Fruit fly (Drosophila melanogaster): Measurements from ENCODE around the gene CG14915.

DNA sequence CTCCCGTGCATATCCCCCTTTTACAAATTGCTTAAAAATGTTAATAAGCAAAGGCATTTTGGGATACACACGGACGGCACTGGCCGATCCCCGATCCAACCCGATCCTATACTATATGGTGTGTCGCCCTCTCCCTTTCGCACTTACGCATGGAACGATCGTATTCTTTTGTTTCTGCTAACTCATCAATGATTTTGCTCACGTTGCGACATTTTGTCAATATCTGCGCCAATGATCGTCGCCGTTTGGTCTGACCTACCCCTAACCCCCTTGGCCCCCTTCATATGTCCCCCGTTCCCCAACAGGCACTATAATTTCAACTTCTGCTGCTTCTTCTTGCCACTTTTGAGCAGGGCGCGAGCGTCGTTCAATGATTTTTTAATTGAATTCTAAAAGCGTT lies 21.1 kb upstream of the CG14915 start:
- no peak for TF ChIP-seq pan (optimal IDR thresholded peaks at IDR 0.05)
- no peak for TF ChIP-seq psq (optimal IDR thresholded peaks at IDR 0.05)
- no peak for TF ChIP-seq Dll (optimal IDR thresholded peaks at IDR 0.05)
- TF ChIP-seq EcR (GFP tag; optimal IDR thresholded peaks at IDR 0.05) = no peak
- no peak for TF ChIP-seq usp (GFP tag; optimal IDR thresholded peaks at IDR 0.05)
- no peak for TF ChIP-seq CG8478 (optimal IDR thresholded peaks at IDR 0.05)

Measured in whole organism.